Worm (Caenorhabditis elegans): Measurements from ENCODE around the gene pmp-1.
"Not testable (repeated sequence)": the region's sequence is repeated elsewhere in the genome, so short reads cannot be mapped to it uniquely, and the experiment has no call there.

The pmp-1 gene

ce11 chrII:6907657-6908056, 24.1 kb upstream of the pmp-1 start, which contains the start of gene B0252.3:
TSS of gene B0252.3 (minus strand) at chrII:6907757.
- TF ChIP-seq fax-1, fkh-6, tbx-7 (tag; optimal IDR thresholded peaks at IDR 0.05): not testable (repeated sequence)

ce11 chrII:6901795-6902194, 18.2 kb upstream of the pmp-1 start, which contains the start of gene psmd-9:
TSS of gene psmd-9 (plus strand) at chrII:6902095.
- TF ChIP-seq ceh-2 (tag; optimal IDR thresholded peaks at IDR 0.05), result no peak
- no peak for TF ChIP-seq ceh-24 (tag; optimal IDR thresholded peaks at IDR 0.05)
- TF ChIP-seq tbx-7 (tag; optimal IDR thresholded peaks at IDR 0.05), result no peak
- TF ChIP-seq elt-2 (tag; optimal IDR thresholded peaks at IDR 0.05), result no peak
- no peak for TF ChIP-seq ttx-3 (tag; optimal IDR thresholded peaks at IDR 0.05)
- no peak for TF ChIP-seq dmd-4 (tag; optimal IDR thresholded peaks at IDR 0.05; ENCODE audit: borderline replicate concordance)
- no peak for TF ChIP-seq elt-4 (tag; optimal IDR thresholded peaks at IDR 0.05)
- no peak for TF ChIP-seq hlh-8 (tag; optimal IDR thresholded peaks at IDR 0.05)
- TF ChIP-seq ceh-45 (GFP tag; IDR thresholded peaks at IDR 0.05), result no peak
- TF ChIP-seq Y22D7AL.16 (tag; optimal IDR thresholded peaks at IDR 0.05), result no peak
- no peak for TF ChIP-seq ceh-14 (tag; optimal IDR thresholded peaks at IDR 0.05)
- TF ChIP-seq nhr-11 (tag; optimal IDR thresholded peaks at IDR 0.05), result no peak
- TF ChIP-seq pha-4 (tag; optimal IDR thresholded peaks at IDR 0.05), result no peak
- TF ChIP-seq ets-4 (tag; optimal IDR thresholded peaks at IDR 0.05), result no peak
- no peak for TF ChIP-seq rnt-1 (tag; optimal IDR thresholded peaks at IDR 0.05)
- TF ChIP-seq unc-42 (tag; optimal IDR thresholded peaks at IDR 0.05), result no peak
- no peak for TF ChIP-seq hlh-6 (tag; optimal IDR thresholded peaks at IDR 0.05)

ce11 chrII:6900708-6901107, 17.2 kb upstream of the pmp-1 start:
- TF ChIP-seq ceh-22 (tag; optimal IDR thresholded peaks at IDR 0.05) (no peak), fkh-6 (tag; optimal IDR thresholded peaks at IDR 0.05) (no peak), ref-2 (tag; optimal IDR thresholded peaks at IDR 0.05) (no peak), hlh-15 (tag; optimal IDR thresholded peaks at IDR 0.05) (no peak), ceh-6 (GFP tag; optimal IDR thresholded peaks at IDR 0.05) (no peak), madf-2 (tag; optimal IDR thresholded peaks at IDR 0.05) (no peak)

ce11 chrII:6898017-6898779, 14.6 kb upstream of the pmp-1 start, which contains the start of gene hrpl-1:
TSS of gene hrpl-1 (plus strand) at chrII:6898729.
- peak; percentile 43 for TF ChIP-seq che-1 (tag; optimal IDR thresholded peaks at IDR 0.05)
- TF ChIP-seq tbx-2 (tag; optimal IDR thresholded peaks at IDR 0.05), result peak; percentile 46
- no peak for TF ChIP-seq elt-4 (tag; optimal IDR thresholded peaks at IDR 0.05)
- peak; percentile 1 for TF ChIP-seq lin-11 (tag; optimal IDR thresholded peaks at IDR 0.05)
- peak; percentile 30 for TF ChIP-seq nhr-232 (tag; optimal IDR thresholded peaks at IDR 0.05)
- TF ChIP-seq fax-1 (tag; optimal IDR thresholded peaks at IDR 0.05), result peak; percentile 28
- TF ChIP-seq pqm-1 (tag; optimal IDR thresholded peaks at IDR 0.05), result no peak
- no peak for TF ChIP-seq ceh-9 (tag; optimal IDR thresholded peaks at IDR 0.05)
- peak; percentile 19 for TF ChIP-seq C08G9.2 (tag; optimal IDR thresholded peaks at IDR 0.05)
- no peak for TF ChIP-seq fkh-10 (GFP tag; optimal IDR thresholded peaks at IDR 0.05)
- TF ChIP-seq K09A11.1 (tag; optimal IDR thresholded peaks at IDR 0.05; ENCODE audit: insufficient read depth), result peak; percentile 5
- TF ChIP-seq hlh-15 (tag; optimal IDR thresholded peaks at IDR 0.05), result peak; percentile 22
- peak; percentile 1 for TF ChIP-seq ttx-3 (tag; optimal IDR thresholded peaks at IDR 0.05)
- peak; percentile 9 for TF ChIP-seq elt-2 (tag; optimal IDR thresholded peaks at IDR 0.05)
- 0 out of 2 replicates have a peak, but pooled peaks have one; percentile 60 for TF ChIP-seq ceh-45 (GFP tag; IDR thresholded peaks at IDR 0.05)
- no peak for TF ChIP-seq pha-4 (tag; optimal IDR thresholded peaks at IDR 0.05)
- peak; percentile 3 for TF ChIP-seq ztf-16 (tag; optimal IDR thresholded peaks at IDR 0.05)
- no peak for TF ChIP-seq unc-55 (GFP tag; optimal IDR thresholded peaks at IDR 0.05)
- TF ChIP-seq ceh-14 (tag; optimal IDR thresholded peaks at IDR 0.05), result no peak
- no peak for TF ChIP-seq ceh-48 (tag; optimal IDR thresholded peaks at IDR 0.05)
- TF ChIP-seq sox-4 (tag; optimal IDR thresholded peaks at IDR 0.05), result peak; percentile 45
- peak; percentile 27 for TF ChIP-seq npax-4 (tag; optimal IDR thresholded peaks at IDR 0.05)
